Worm (Caenorhabditis elegans) whole organism, L1 larva: ENCODE results near the gene F41E6.12.

Experiments used
- F16B12.6 ChIP-seq: fragments of 150-350 bp; optimal IDR thresholded peaks from 2 replicates; lab custom pipeline; 2014; ENCODE audit warnings: missing biosample characterization, missing genetic modification characterization
- aha-1 ChIP-seq: fragments of 150-350 bp; optimal IDR thresholded peaks from 2 replicates; lab custom pipeline; 2014; ENCODE audit warnings: missing biosample characterization, missing genetic modification characterization
- alr-1 ChIP-seq: fragments of 200-800 bp; sonication (Bioruptor generic); optimal IDR thresholded peaks from 2 replicates; lab custom pipeline; 2018; ENCODE audit warnings: borderline replicate concordance, mild to moderate bottlenecking, missing genetic modification characterization, missing compliant biosample characterization
- ceh-63 ChIP-seq: fragments of 200-800 bp; sonication (Bioruptor generic); optimal IDR thresholded peaks from 2 replicates; lab custom pipeline; 2018; ENCODE audit warnings: mild to moderate bottlenecking, missing genetic modification characterization, missing compliant biosample characterization
- dsc-1 ChIP-seq: sonication (generic microtip); optimal IDR thresholded peaks from 2 replicates; lab custom pipeline; 2016; ENCODE audit warnings: mild to moderate bottlenecking, missing genetic modification characterization, missing compliant biosample characterization
- efl-1 ChIP-seq, 4 experiments: fragments of 150-350 bp; optimal IDR thresholded peaks in 3 of 4; peaks in 1 of 4; 1 replicate in 1 of 4; 2 replicates in 3 of 4; lab custom pipeline; 2014; ENCODE audit warnings: missing biosample characterization in 2 of 4, missing genetic modification characterization in 2 of 4, missing genetic modification reagents in 2 of 4
- egl-13 ChIP-seq: sonication (generic microtip); optimal IDR thresholded peaks from 2 replicates; lab custom pipeline; 2016; ENCODE audit warnings: missing genotype, missing genetic modification reagents, missing genetic modification characterization, missing compliant biosample characterization
- egl-27 ChIP-seq, 2 experiments: fragments of 150-350 bp in 1 of 2; sonication (generic microtip); optimal IDR thresholded peaks; 3 replicates each; lab custom pipeline; 2017 to 2018; ENCODE audit warnings: missing biosample characterization in 2 of 2, missing genetic modification characterization in 2 of 2, missing genetic modification reagents in 2 of 2
- elt-2 ChIP-seq: sonication (generic microtip); optimal IDR thresholded peaks from 2 replicates; lab custom pipeline; 2016; ENCODE audit warnings: missing genetic modification characterization, mild to moderate bottlenecking, inconsistent platforms, missing compliant biosample characterization, missing genetic modification reagents
- fkh-10 ChIP-seq: sonication (generic microtip); optimal IDR thresholded peaks from 2 replicates; lab custom pipeline; 2017; ENCODE audit warnings: missing biosample characterization, missing genetic modification reagents, missing genetic modification characterization
- fkh-8 ChIP-seq: sonication (generic microtip); optimal IDR thresholded peaks from 2 replicates; lab custom pipeline; 2016; ENCODE audit warnings: mild to moderate bottlenecking, missing genetic modification characterization, missing compliant biosample characterization
- grh-1 ChIP-seq: fragments of 200-800 bp; sonication (Bioruptor generic); IDR thresholded peaks from 2 replicates; pipeline ENCODE4 v1.3.6; 2022; ENCODE audit warnings: missing genetic modification reagents, missing genetic modification characterization, missing compliant biosample characterization
- hlh-17 ChIP-seq: fragments of 200-800 bp; sonication (Bioruptor generic); optimal IDR thresholded peaks from 2 replicates; lab custom pipeline; 2018; ENCODE audit warnings: missing genetic modification characterization, mild to moderate bottlenecking, missing compliant biosample characterization, moderate library complexity, borderline replicate concordance
- jun-1 ChIP-seq: fragments of 150-350 bp; optimal IDR thresholded peaks from 2 replicates; lab custom pipeline; 2014; ENCODE audit warnings: missing biosample characterization, missing genetic modification reagents, missing genetic modification characterization
- lin-15B ChIP-seq: fragments of 150-350 bp; sonication (generic microtip); optimal IDR thresholded peaks from 3 replicates; lab custom pipeline; 2014; ENCODE audit warnings: missing biosample characterization, missing genetic modification characterization
- lir-3 ChIP-seq: sonication (generic microtip); optimal IDR thresholded peaks from 2 replicates; lab custom pipeline; 2016; ENCODE audit warnings: mild to moderate bottlenecking, missing genetic modification characterization, moderate library complexity, missing compliant biosample characterization; ENCODE audit not compliant: poor library complexity
- lsy-2 ChIP-seq, 2 experiments: fragments of 150-350 bp; optimal IDR thresholded peaks; 2 replicates each; lab custom pipeline; 2014; ENCODE audit warnings: missing biosample characterization in 2 of 2, missing genetic modification characterization in 2 of 2
- nhr-11 ChIP-seq: fragments of 150-350 bp; optimal IDR thresholded peaks from 2 replicates; lab custom pipeline; 2014; ENCODE audit warnings: missing biosample characterization, missing genetic modification characterization
- nhr-19 ChIP-seq: fragments of 200-800 bp; sonication (Bioruptor generic); conservative IDR thresholded peaks from 2 replicates; pipeline ENCODE4 v1.3.6; 2022; ENCODE audit warnings: missing genetic modification characterization, missing compliant biosample characterization
- nhr-20 ChIP-seq: sonication (generic microtip); optimal IDR thresholded peaks from 2 replicates; lab custom pipeline; 2016; ENCODE audit warnings: mild to moderate bottlenecking, missing genetic modification characterization, missing compliant biosample characterization
- nhr-28 ChIP-seq: fragments of 150-350 bp; optimal IDR thresholded peaks from 2 replicates; lab custom pipeline; 2014; ENCODE audit warnings: missing biosample characterization, missing genetic modification characterization
- nhr-76 ChIP-seq: sonication (generic microtip); optimal IDR thresholded peaks from 2 replicates; lab custom pipeline; 2017; ENCODE audit warnings: missing biosample characterization, missing genetic modification characterization
- nhr-84 ChIP-seq: sonication (generic microtip); optimal IDR thresholded peaks from 2 replicates; lab custom pipeline; 2017; ENCODE audit warnings: missing biosample characterization, missing genetic modification characterization
- nhr-90 ChIP-seq: sonication (generic microtip); optimal IDR thresholded peaks from 2 replicates; lab custom pipeline; 2016; ENCODE audit warnings: mild to moderate bottlenecking, missing genetic modification characterization, missing compliant biosample characterization; ENCODE audit not compliant: poor library complexity
- snpc-4 ChIP-seq: fragments of 150-350 bp; optimal IDR thresholded peaks from 2 replicates; lab custom pipeline; 2014; ENCODE audit warnings: missing biosample characterization, missing genetic modification characterization
- snu-23 ChIP-seq: sonication (generic microtip); optimal IDR thresholded peaks from 2 replicates; lab custom pipeline; 2016; ENCODE audit warnings: missing genetic modification characterization, missing compliant biosample characterization
- tbx-2 ChIP-seq: sonication (generic microtip); optimal IDR thresholded peaks from 2 replicates; lab custom pipeline; 2016; ENCODE audit warnings: missing genetic modification characterization, missing compliant biosample characterization
- tlp-1 ChIP-seq: fragments of 150-350 bp; optimal IDR thresholded peaks from 2 replicates; lab custom pipeline; 2014; ENCODE audit warnings: missing biosample characterization, missing genetic modification characterization
- unc-30 ChIP-seq: sonication (generic microtip); optimal IDR thresholded peaks from 2 replicates; lab custom pipeline; 2017; ENCODE audit warnings: missing biosample characterization, missing genetic modification characterization
- unc-62 ChIP-seq: fragments of 150-350 bp; optimal IDR thresholded peaks from 2 replicates; lab custom pipeline; 2014; ENCODE audit warnings: missing biosample characterization, missing genetic modification reagents, missing genetic modification characterization
- unc-86 ChIP-seq: sonication (generic microtip); optimal IDR thresholded peaks from 2 replicates; lab custom pipeline; 2016; ENCODE audit warnings: missing genetic modification characterization, missing compliant biosample characterization
- vab-15 ChIP-seq: sonication (generic microtip); optimal IDR thresholded peaks from 2 replicates; lab custom pipeline; 2017; ENCODE audit warnings: missing genotype, mild to moderate bottlenecking, missing genetic modification characterization, missing compliant biosample characterization
- zag-1 ChIP-seq: fragments of 150-350 bp; optimal IDR thresholded peaks from 2 replicates; lab custom pipeline; 2014; ENCODE audit warnings: missing biosample characterization, missing genetic modification characterization
- zip-4 ChIP-seq: fragments of 200-800 bp; sonication (Bioruptor generic); optimal IDR thresholded peaks from 2 replicates; lab custom pipeline; 2018; ENCODE audit warnings: mild to moderate bottlenecking, missing genetic modification characterization, moderate library complexity, missing compliant biosample characterization
- ztf-11 ChIP-seq, 2 experiments: sonication (generic microtip); optimal IDR thresholded peaks; 2 replicates each; lab custom pipeline; 2016 to 2017; ENCODE audit warnings: missing genetic modification characterization in 2 of 2, missing biosample characterization in 1 of 2, missing compliant biosample characterization in 1 of 2

F41E6.12 gene

ce11 chrV:8643093-8643492 lies 14.2 kb upstream of the F41E6.12 start, which contains the start of gene asp-13:
Gene asp-13 (minus strand): TSS chrV:8643193.
- TF ChIP-seq nhr-20 (no peak), elt-2 (tag; lab: Kevin White, UChicago) (peak; percentile 22)
- TF ChIP-seq, all 84 proteins: peak for 1

- TF ChIP-seq efl-1 (optimal IDR thresholded peaks at IDR 0.05; lab: Kevin White, UChicago) (no peak), efl-1 (GFP tag; optimal IDR thresholded peaks at IDR 0.05 in 1 of 2; lab: Kevin White, UChicago) (peak in 1 of 2 experiments; percentile 85), egl-27 (tag; optimal IDR thresholded peaks at IDR 0.05; lab: Kevin White, UChicago) (no peak), nhr-28 (no peak)
- TF ChIP-seq, all 84 proteins: peak for 1
Observed at ce11 chrV:8641266-8641665, 12.3 kb upstream of the F41E6.12 start, which contains the start of gene F28A12.3. Gene F28A12.3 (minus strand): TSS chrV:8641366.

- TF ChIP-seq elt-2 (tag; lab: Kevin White, UChicago) = no peak
- no peak for TF ChIP-seq unc-30 (tag; lab: Kevin White, UChicago)
- TF ChIP-seq ztf-11 (tag; optimal IDR thresholded peaks at IDR 0.05; lab: Kevin White, UChicago) = no peak
- no peak for TF ChIP-seq hlh-17 (GFP tag; lab: Kevin White, UChicago)
- no peak for TF ChIP-seq ceh-63 (GFP tag; lab: Kevin White, UChicago)
- no peak for TF ChIP-seq nhr-19 (GFP tag; lab: Robert Waterston, UW)
- no peak for TF ChIP-seq unc-86
- TF ChIP-seq tlp-1 (tag; lab: Kevin White, UChicago) = no peak
- TF ChIP-seq nhr-11 = no peak
- no peak for TF ChIP-seq nhr-90 (tag; lab: Kevin White, UChicago)
- TF ChIP-seq fkh-8 (tag; lab: Kevin White, UChicago) = no peak
- TF ChIP-seq egl-13 (tag; lab: Kevin White, UChicago) = no peak
- no peak for TF ChIP-seq dsc-1 (tag; lab: Kevin White, UChicago)
- no peak for TF ChIP-seq aha-1 (tag; lab: Kevin White, UChicago)
- TF ChIP-seq zag-1 (tag; lab: Kevin White, UChicago) = no peak
- TF ChIP-seq nhr-76 (tag; lab: Kevin White, UChicago) = no peak
- TF ChIP-seq jun-1 = no peak
- TF ChIP-seq grh-1 (GFP tag; lab: Robert Waterston, UW) = no peak
- TF ChIP-seq unc-62 = no peak
- TF ChIP-seq, all 84 proteins: peak for 0
Observed at ce11 chrV:8637666-8638271, 8.8 kb upstream of the F41E6.12 start, which contains the start of the genes F28A12.10 and acd-4. Gene F28A12.10 (minus strand): TSS chrV:8637766. Gene acd-4 (plus strand): TSS chrV:8638221.

- no peak for TF ChIP-seq hlh-17 (GFP tag; lab: Kevin White, UChicago)
Observed at ce11 chrV:8636907-8637306, 8.0 kb upstream of the F41E6.12 start, which contains the start of gene grl-12. Gene grl-12 (minus strand): TSS chrV:8637007.

- no peak for TF ChIP-seq snpc-4
- no peak for TF ChIP-seq lsy-2 (tag; optimal IDR thresholded peaks at IDR 0.05; lab: Kevin White, UChicago)
- no peak for TF ChIP-seq nhr-84 (tag; lab: Kevin White, UChicago)
- no peak for TF ChIP-seq snu-23 (GFP tag; lab: Kevin White, UChicago)
- no peak for TF ChIP-seq zip-4
- TF ChIP-seq nhr-76 (tag; lab: Kevin White, UChicago) = no peak
- no peak for TF ChIP-seq tbx-2 (tag; lab: Kevin White, UChicago)
- TF ChIP-seq fkh-10 (GFP tag; lab: Kevin White, UChicago) = no peak
- TF ChIP-seq, all 84 proteins: peak for 0
Observed at ce11 chrV:8635575-8635974, 6.6 kb upstream of the F41E6.12 start, which contains the start of gene oac-29. Gene oac-29 (minus strand): TSS chrV:8635675.

ce11 chrV:8632788-8633187 lies 3.9 kb upstream of the F41E6.12 start:
- TF ChIP-seq zip-4 (no peak), egl-13 (tag; lab: Kevin White, UChicago) (no peak), tbx-2 (tag; lab: Kevin White, UChicago) (no peak), elt-2 (tag; lab: Kevin White, UChicago) (no peak), nhr-11 (no peak), nhr-90 (tag; lab: Kevin White, UChicago) (no peak), alr-1 (no peak), lin-15B (no peak), F16B12.6 (no peak), lir-3 (tag; lab: Kevin White, UChicago) (no peak), vab-15 (tag; lab: Kevin White, UChicago) (no peak)
